Worm (Caenorhabditis elegans) whole organism, L4 larva: ENCODE data around the gene cgh-1.

Source experiments
- F10B5.3 ChIP-seq: sonication (generic microtip); optimal IDR thresholded peaks from 2 replicates; lab custom pipeline; 2016; ENCODE audit warnings: mild to moderate bottlenecking, missing genetic modification characterization, missing compliant biosample characterization
- F26F4.8 ChIP-seq: fragments of 200-800 bp; sonication (Bioruptor generic); conservative IDR thresholded peaks from 2 replicates; pipeline ENCODE4 v1.3.6; 2022; ENCODE audit warnings: missing genetic modification characterization, missing compliant biosample characterization
- F44E2.7 ChIP-seq: fragments of 200-800 bp; sonication (Bioruptor generic); IDR thresholded peaks from 2 replicates; pipeline ENCODE4 v2.1.2; 2022; ENCODE audit warnings: missing genetic modification characterization, missing compliant biosample characterization
- T20F7.1 ChIP-seq: fragments of 200-800 bp; sonication (Bioruptor generic); optimal IDR thresholded peaks from 2 replicates; lab custom pipeline; 2018; ENCODE audit warnings: mild to moderate bottlenecking, missing genetic modification characterization, missing compliant biosample characterization
- T26A8.4 ChIP-seq: fragments of 200-800 bp; sonication (Bioruptor generic); IDR thresholded peaks from 2 replicates; pipeline ENCODE4 v1.3.6; 2022; ENCODE audit warnings: missing genetic modification characterization, missing compliant biosample characterization
- Y105C5A.15 ChIP-seq: fragments of 200-800 bp; sonication (Bioruptor generic); IDR thresholded peaks from 2 replicates; pipeline ENCODE4 v1.3.6; 2022; ENCODE audit warnings: missing genetic modification characterization, missing compliant biosample characterization
- aly-2 ChIP-seq: sonication (generic microtip); optimal IDR thresholded peaks from 2 replicates; lab custom pipeline; 2018; ENCODE audit warnings: missing biosample characterization, missing genetic modification characterization
- ama-1 ChIP-seq: fragments of 150-350 bp; optimal IDR thresholded peaks from 2 replicates; lab custom pipeline; 2014; ENCODE audit warnings: inconsistent platforms, mixed read lengths
- arid-1 ChIP-seq: fragments of 200-800 bp; sonication (Bioruptor generic); conservative IDR thresholded peaks from 2 replicates; pipeline ENCODE4 v1.3.6; 2022; ENCODE audit warnings: missing genetic modification reagents, missing genetic modification characterization, missing compliant biosample characterization
- attf-4 ChIP-seq: sonication (generic microtip); optimal IDR thresholded peaks from 3 replicates; lab custom pipeline; 2017; ENCODE audit warnings: missing biosample characterization, missing genetic modification characterization
- ceh-20 ChIP-seq: fragments of 200-800 bp; sonication (Bioruptor generic); IDR thresholded peaks from 2 replicates; pipeline ENCODE4 v1.3.6; 2022; ENCODE audit warnings: missing genetic modification reagents, missing genetic modification characterization, missing compliant biosample characterization
- ceh-62 ChIP-seq: sonication (generic microtip); optimal IDR thresholded peaks from 2 replicates; lab custom pipeline; 2017; ENCODE audit warnings: missing biosample characterization, missing genetic modification characterization
- ctbp-1 ChIP-seq: fragments of 200-800 bp; sonication (Bioruptor generic); IDR thresholded peaks from 2 replicates; pipeline ENCODE4 v1.3.6; 2022; ENCODE audit warnings: missing genetic modification reagents, missing genetic modification characterization, missing compliant biosample characterization
- daf-12 ChIP-seq: fragments of 150-350 bp; optimal IDR thresholded peaks from 2 replicates; lab custom pipeline; 2014; ENCODE audit warnings: missing biosample characterization, missing genetic modification reagents, missing genetic modification characterization
- daf-16 ChIP-seq, 3 experiments: sonication (generic microtip); optimal IDR thresholded peaks; 2 replicates each; lab custom pipeline; 2016 to 2017; ENCODE audit warnings: missing genetic modification characterization in 3 of 3, missing genetic modification reagents in 3 of 3, mild to moderate bottlenecking in 2 of 3, missing compliant biosample characterization in 2 of 3, missing biosample characterization in 1 of 3, moderate library complexity in 1 of 3
- daf-19 ChIP-seq: fragments of 200-800 bp; sonication (Bioruptor generic); conservative IDR thresholded peaks from 2 replicates; pipeline ENCODE4 v1.3.6; 2022; ENCODE audit warnings: missing genetic modification characterization, missing compliant biosample characterization
- dmd-6 ChIP-seq: fragments of 200-800 bp; sonication (Bioruptor generic); IDR thresholded peaks from 2 replicates; pipeline ENCODE4 v1.3.6; 2022; ENCODE audit warnings: missing genetic modification reagents, missing genetic modification characterization, missing compliant biosample characterization
- dmd-8 ChIP-seq: fragments of 200-800 bp; sonication (Bioruptor generic); IDR thresholded peaks from 2 replicates; pipeline ENCODE4 v1.3.6; 2022; ENCODE audit warnings: missing genetic modification characterization, missing compliant biosample characterization
- dmd-9 ChIP-seq: fragments of 200-800 bp; sonication (Bioruptor generic); IDR thresholded peaks from 2 replicates; pipeline ENCODE4 v1.3.6; 2022; ENCODE audit warnings: missing genetic modification reagents, missing genetic modification characterization, missing compliant biosample characterization
- duxl-1 ChIP-seq: sonication (generic microtip); optimal IDR thresholded peaks from 2 replicates; lab custom pipeline; 2016; ENCODE audit warnings: mild to moderate bottlenecking, missing genetic modification characterization, moderate library complexity, missing compliant biosample characterization; ENCODE audit not compliant: poor library complexity
- dve-1 ChIP-seq: sonication (generic microtip); optimal IDR thresholded peaks from 2 replicates; lab custom pipeline; 2017; ENCODE audit warnings: antibody characterized with exemption, mild to moderate bottlenecking, missing genetic modification characterization, missing compliant biosample characterization; ENCODE audit not compliant: insufficient read depth
- fkh-10 ChIP-seq: fragments of 150-350 bp; optimal IDR thresholded peaks from 2 replicates; lab custom pipeline; 2014; ENCODE audit warnings: missing biosample characterization, missing genetic modification reagents, missing genetic modification characterization
- gei-8 ChIP-seq: fragments of 200-800 bp; sonication (Bioruptor generic); optimal IDR thresholded peaks from 2 replicates; lab custom pipeline; 2018; ENCODE audit warnings: mild to moderate bottlenecking, missing genetic modification characterization, missing compliant biosample characterization
- lin-1 ChIP-seq: fragments of 200-800 bp; sonication (Bioruptor generic); IDR thresholded peaks from 2 replicates; pipeline ENCODE4 v1.3.6; 2022; ENCODE audit warnings: missing genetic modification reagents, missing genetic modification characterization, missing compliant biosample characterization
- lsy-2 ChIP-seq, 2 experiments: fragments of 150-350 bp in 1 of 2; sonication (generic microtip) in 1 of 2; optimal IDR thresholded peaks; 2 replicates each; lab custom pipeline; 2014 to 2017; ENCODE audit warnings: missing biosample characterization in 2 of 2, missing genetic modification characterization in 2 of 2
- mes-2 ChIP-seq: sonication (generic microtip); optimal IDR thresholded peaks from 2 replicates; lab custom pipeline; 2016; ENCODE audit warnings: missing genotype, mild to moderate bottlenecking, missing genetic modification characterization, missing compliant biosample characterization; ENCODE audit not compliant: poor library complexity, severe bottlenecking
- nhr-102 ChIP-seq: sonication (generic microtip); optimal IDR thresholded peaks from 2 replicates; lab custom pipeline; 2016; ENCODE audit warnings: mild to moderate bottlenecking, missing genetic modification characterization, moderate library complexity, missing compliant biosample characterization
- nhr-111 ChIP-seq: fragments of 200-800 bp; sonication (Bioruptor generic); optimal IDR thresholded peaks from 2 replicates; lab custom pipeline; 2018; ENCODE audit warnings: mild to moderate bottlenecking, missing genetic modification characterization, missing compliant biosample characterization
- nhr-25 ChIP-seq: sonication (generic microtip); optimal IDR thresholded peaks from 2 replicates; lab custom pipeline; 2017; ENCODE audit warnings: missing genetic modification characterization, mild to moderate bottlenecking, missing compliant biosample characterization, antibody characterized with exemption, moderate library complexity, borderline replicate concordance; ENCODE audit not compliant: insufficient read depth
- nhr-28 ChIP-seq: fragments of 150-350 bp; optimal IDR thresholded peaks from 2 replicates; lab custom pipeline; 2014; ENCODE audit warnings: missing biosample characterization, missing genetic modification characterization
- nhr-42 ChIP-seq: fragments of 200-800 bp; sonication (Bioruptor generic); IDR thresholded peaks from 2 replicates; pipeline ENCODE4 v1.3.6; 2022; ENCODE audit warnings: missing genetic modification characterization, missing compliant biosample characterization
- nhr-6 ChIP-seq: fragments of 150-350 bp; optimal IDR thresholded peaks from 2 replicates; lab custom pipeline; 2014; ENCODE audit warnings: missing biosample characterization, missing genetic modification characterization
- pqm-1 ChIP-seq: sonication (generic microtip); optimal IDR thresholded peaks from 2 replicates; lab custom pipeline; 2017; ENCODE audit warnings: missing biosample characterization, missing genetic modification characterization
- rbr-2 ChIP-seq: sonication (generic microtip); optimal IDR thresholded peaks from 2 replicates; lab custom pipeline; 2016; ENCODE audit warnings: missing genotype, missing genetic modification characterization, missing compliant biosample characterization
- saeg-2 ChIP-seq: fragments of 200-800 bp; sonication (Bioruptor generic); IDR thresholded peaks from 2 replicates; pipeline ENCODE4 v1.3.6; 2022; ENCODE audit warnings: missing genetic modification reagents, missing genetic modification characterization, missing compliant biosample characterization
- sdz-12 ChIP-seq: fragments of 200-800 bp; sonication (Bioruptor generic); optimal IDR thresholded peaks from 2 replicates; lab custom pipeline; 2018; ENCODE audit warnings: mild to moderate bottlenecking, missing genetic modification characterization, missing compliant biosample characterization
- set-16 ChIP-seq: fragments of 200-800 bp; sonication (Bioruptor generic); IDR thresholded peaks from 2 replicates; pipeline ENCODE4 v1.3.6; 2022; ENCODE audit warnings: missing genetic modification reagents, missing genetic modification characterization, missing compliant biosample characterization
- snpc-1.2 ChIP-seq: fragments of 200-800 bp; sonication (Bioruptor generic); IDR thresholded peaks from 2 replicates; pipeline ENCODE4 v1.3.6; 2022; ENCODE audit warnings: missing genetic modification reagents, missing genetic modification characterization, missing compliant biosample characterization
- spr-3 ChIP-seq: fragments of 200-800 bp; sonication (Bioruptor generic); optimal IDR thresholded peaks from 2 replicates; lab custom pipeline; 2018; ENCODE audit warnings: mild to moderate bottlenecking, missing genetic modification characterization, missing compliant biosample characterization
- tag-97 ChIP-seq: fragments of 200-800 bp; sonication (Bioruptor generic); IDR thresholded peaks from 2 replicates; pipeline ENCODE4 v1.3.6; 2022; ENCODE audit warnings: missing genetic modification characterization, missing compliant biosample characterization
- tra-1 ChIP-seq: fragments of 200-800 bp; sonication (Bioruptor generic); IDR thresholded peaks from 2 replicates; pipeline ENCODE4 v1.3.6; 2022; ENCODE audit warnings: missing genetic modification reagents, missing genetic modification characterization, missing compliant biosample characterization
- unc-39 ChIP-seq: sonication (generic microtip); optimal IDR thresholded peaks from 2 replicates; lab custom pipeline; 2017; ENCODE audit warnings: missing biosample characterization, missing genetic modification characterization
- vab-7 ChIP-seq: fragments of 200-800 bp; sonication (Bioruptor generic); IDR thresholded peaks from 2 replicates; pipeline ENCODE4 v1.3.6; 2022; ENCODE audit warnings: missing genetic modification reagents, missing genetic modification characterization, missing compliant biosample characterization
- zag-1 ChIP-seq: fragments of 150-350 bp; optimal IDR thresholded peaks from 2 replicates; lab custom pipeline; 2014; ENCODE audit warnings: missing biosample characterization, missing genetic modification characterization
- zip-11 ChIP-seq: fragments of 200-800 bp; sonication (Bioruptor generic); IDR thresholded peaks from 2 replicates; pipeline ENCODE4 v1.3.6; 2022; ENCODE audit warnings: missing genetic modification characterization, missing compliant biosample characterization
- zip-2 ChIP-seq: fragments of 150-350 bp; optimal IDR thresholded peaks from 2 replicates; lab custom pipeline; 2014; ENCODE audit warnings: missing biosample characterization, missing genetic modification characterization
- ztf-7 ChIP-seq: fragments of 150-350 bp; optimal IDR thresholded peaks from 2 replicates; lab custom pipeline; 2014; ENCODE audit warnings: missing biosample characterization, missing genetic modification characterization

The cgh-1 gene

DNA sequence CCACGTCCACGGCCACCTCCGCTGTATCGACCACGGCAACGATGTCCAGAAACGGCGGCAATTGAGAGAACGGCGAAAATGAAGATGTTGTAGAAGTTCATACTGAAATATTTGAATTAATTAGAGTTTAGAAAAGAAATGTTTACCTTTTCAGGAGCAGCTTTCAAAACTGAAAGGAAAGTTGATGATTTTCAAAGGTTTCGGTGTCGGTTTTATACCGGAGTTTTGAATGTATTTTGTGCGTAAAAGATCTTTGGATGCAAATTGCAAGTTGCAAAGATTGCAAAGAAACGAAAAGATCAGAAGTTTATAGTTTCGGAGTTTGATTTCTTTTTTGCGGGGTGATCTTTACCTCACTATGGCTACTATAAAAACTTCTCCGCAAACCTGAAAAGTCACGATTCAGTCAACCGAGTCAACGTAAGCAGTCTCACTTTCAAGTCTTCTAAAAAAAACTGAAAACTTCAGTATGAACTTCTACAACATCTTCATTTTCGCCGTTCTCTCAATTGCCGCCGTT is 38.7 kb downstream of the cgh-1 start, which contains the start of the genes fipr-19 and fipr-18 (continued):
- TF ChIP-seq ctbp-1 (GFP tag; lab: Robert Waterston, UW) (no peak), arid-1 (GFP tag; lab: Robert Waterston, UW) (no peak)

DNA sequence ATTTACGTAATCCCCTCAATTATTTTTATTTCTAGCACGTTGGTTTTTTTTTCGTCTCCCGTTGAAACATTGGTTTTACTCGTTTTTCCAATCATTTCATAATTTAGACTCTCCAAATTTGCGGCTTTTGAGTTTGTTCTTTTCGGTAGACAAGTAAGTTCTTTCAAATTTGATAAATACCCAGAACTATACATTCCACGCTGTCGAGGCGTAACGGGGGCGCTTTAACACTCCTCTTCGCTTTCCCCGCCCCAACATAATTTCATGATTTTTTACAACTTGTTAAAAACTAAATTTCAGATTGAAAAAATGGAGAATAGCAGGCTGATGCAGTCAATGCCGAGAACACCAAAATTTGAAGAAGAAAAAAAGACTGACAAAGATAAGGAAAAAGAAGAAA is 41.0 kb downstream of the cgh-1 start, which contains the start of gene Y69F12A.1:
Gene Y69F12A.1 (plus strand): TSS at position 301 of the 400 bp plus-strand sequence.
- TF ChIP-seq fkh-10 (GFP tag; lab: Kevin White, UChicago) (no peak), vab-7 (no peak)

DNA sequence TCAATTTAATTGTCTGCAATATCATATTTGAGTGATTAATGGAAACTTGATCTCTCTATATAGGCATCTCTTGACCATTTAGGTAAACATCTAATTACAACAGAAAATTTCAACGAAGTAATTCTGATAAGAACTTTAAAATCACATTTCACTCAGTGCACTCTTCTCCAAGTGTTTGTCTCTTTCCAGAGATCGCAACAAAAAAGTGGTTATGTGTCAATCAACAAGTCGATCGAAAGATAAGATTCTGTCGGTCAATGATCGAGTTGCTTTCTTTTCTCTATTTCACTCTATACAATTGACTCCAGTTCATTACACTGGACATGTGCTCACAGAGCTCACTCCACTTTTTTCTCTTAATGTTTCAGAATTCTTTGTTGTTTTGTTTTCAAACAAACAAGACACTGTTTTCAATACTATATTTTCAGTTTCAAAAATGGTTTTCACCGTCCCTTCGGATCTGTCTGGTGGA is 43.9 kb downstream of the cgh-1 start, which contains the start of gene alh-12:
Gene alh-12 (plus strand): TSS at position 422 of the 472 bp plus-strand sequence.
- TF ChIP-seq T20F7.1 (GFP tag; lab: Kevin White, UChicago), result no peak
- TF ChIP-seq nhr-25 (tag; lab: Kevin White, UChicago), result no peak
- TF ChIP-seq zip-2 (tag; lab: Kevin White, UChicago), result no peak
- peak; percentile 46; the same call in 1 of the 2 replicates for TF ChIP-seq tra-1 (GFP tag; lab: Robert Waterston, UW)
- TF ChIP-seq tag-97 (GFP tag; lab: Robert Waterston, UW), result no peak
- no peak for TF ChIP-seq nhr-111
- TF ChIP-seq sdz-12 (GFP tag; lab: Kevin White, UChicago), result no peak
- TF ChIP-seq pqm-1 (tag; lab: Kevin White, UChicago), result peak; percentile 71
- TF ChIP-seq daf-12, result no peak
- no peak for TF ChIP-seq daf-19 (GFP tag; lab: Robert Waterston, UW)
- TF ChIP-seq nhr-28, result peak; percentile 80
- TF ChIP-seq lin-1 (GFP tag; lab: Robert Waterston, UW), result peak; percentile 50; the same call in 1 of the 2 replicates
- TF ChIP-seq saeg-2 (GFP tag; lab: Robert Waterston, UW), result no peak
- TF ChIP-seq daf-16 (GFP tag; optimal IDR thresholded peaks at IDR 0.05; lab: Kevin White, UChicago), result no peak
- TF ChIP-seq daf-16 (tag; optimal IDR thresholded peaks at IDR 0.05; lab: Kevin White, UChicago), result peak; percentile 94
- no peak for TF ChIP-seq gei-8 (GFP tag; lab: Kevin White, UChicago)
- no peak for TF ChIP-seq duxl-1
- TF ChIP-seq set-16 (GFP tag; lab: Robert Waterston, UW), result no peak
- no peak for TF ChIP-seq attf-4
- no peak for TF ChIP-seq dmd-9 (GFP tag; lab: Robert Waterston, UW)
- TF ChIP-seq mes-2 (tag; lab: Kevin White, UChicago), result no peak
- no peak for TF ChIP-seq Y105C5A.15
- TF ChIP-seq spr-3 (GFP tag; lab: Kevin White, UChicago), result no peak
- no peak for TF ChIP-seq nhr-42
- TF ChIP-seq zip-11 (GFP tag; lab: Robert Waterston, UW), result no peak
- no peak for TF ChIP-seq dmd-8 (GFP tag; lab: Robert Waterston, UW)
- TF ChIP-seq zag-1 (tag; lab: Kevin White, UChicago), result no peak
- TF ChIP-seq ceh-62, result no peak
- no peak for TF ChIP-seq nhr-6 (tag; lab: Kevin White, UChicago)
- no peak for TF ChIP-seq snpc-1.2
- TF ChIP-seq ztf-7 (tag; lab: Kevin White, UChicago), result no peak
- TF ChIP-seq dve-1 (tag; lab: Kevin White, UChicago), result peak; percentile 69
- no peak for TF ChIP-seq F44E2.7 (GFP tag; lab: Robert Waterston, UW)
- TF ChIP-seq F26F4.8 (GFP tag; lab: Robert Waterston, UW), result no peak
- no peak for TF ChIP-seq ceh-20 (GFP tag; lab: Robert Waterston, UW)
- peak; percentile 87 for TF ChIP-seq dmd-6 (GFP tag; lab: Robert Waterston, UW)
- TF ChIP-seq aly-2 (tag; lab: Kevin White, UChicago), result no peak
- no peak for TF ChIP-seq T26A8.4 (GFP tag; lab: Robert Waterston, UW)
- no peak for TF ChIP-seq ctbp-1 (GFP tag; lab: Robert Waterston, UW)
- TF ChIP-seq rbr-2 (tag; lab: Kevin White, UChicago), result no peak
- TF ChIP-seq unc-39 (tag; lab: Kevin White, UChicago), result no peak
- no peak for TF ChIP-seq nhr-102 (tag; lab: Kevin White, UChicago)
- TF ChIP-seq F10B5.3 (tag; lab: Kevin White, UChicago), result no peak
- no peak for TF ChIP-seq lsy-2 (tag; optimal IDR thresholded peaks at IDR 0.05; lab: Kevin White, UChicago)
- TF ChIP-seq ama-1, result no peak
